Worm (Caenorhabditis elegans) whole organism, L4/young adult: ENCODE measurements around the gene F54E12.2.

Experiments used
- W03F9.2 ChIP-seq: fragments of 150-350 bp; optimal IDR thresholded peaks from 2 replicates; lab custom pipeline; 2014; ENCODE audit warnings: missing biosample characterization, missing genetic modification characterization
- dao-5 ChIP-seq: sonication (generic microtip); optimal IDR thresholded peaks from 2 replicates; lab custom pipeline; 2016; ENCODE audit warnings: missing genotype, missing genetic modification characterization, moderate library complexity, missing compliant biosample characterization
- him-1 ChIP-seq: sonication (generic microtip); optimal IDR thresholded peaks from 2 replicates; lab custom pipeline; 2016; ENCODE audit warnings: missing genotype, missing genetic modification reagents, missing genetic modification characterization, missing compliant biosample characterization

The F54E12.2 gene

DNA sequence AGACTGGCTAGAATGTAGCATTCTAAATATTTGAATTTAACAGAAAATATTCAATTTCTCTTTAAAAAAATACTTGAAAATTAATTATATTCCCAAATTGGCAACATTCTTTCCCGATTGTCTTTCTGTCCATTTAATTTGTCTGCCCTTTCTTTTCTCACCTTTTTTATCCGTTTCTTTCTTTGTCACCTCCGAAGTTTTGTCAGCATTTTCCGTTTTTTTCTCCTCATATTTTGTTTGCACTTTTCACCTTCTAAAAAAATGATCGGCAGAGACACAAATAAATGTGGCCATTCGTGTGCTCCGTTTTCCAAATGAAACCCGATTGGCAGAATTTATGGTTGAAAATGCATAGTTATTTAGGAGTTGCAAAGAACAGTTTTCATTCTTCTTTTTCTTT is 20.9 kb downstream of the F54E12.2 start:
- no peak for TF ChIP-seq him-1
- no peak for TF ChIP-seq dao-5 (tag; lab: Kevin White, UChicago)
- TF ChIP-seq W03F9.2 (tag; lab: Kevin White, UChicago) = no peak

DNA sequence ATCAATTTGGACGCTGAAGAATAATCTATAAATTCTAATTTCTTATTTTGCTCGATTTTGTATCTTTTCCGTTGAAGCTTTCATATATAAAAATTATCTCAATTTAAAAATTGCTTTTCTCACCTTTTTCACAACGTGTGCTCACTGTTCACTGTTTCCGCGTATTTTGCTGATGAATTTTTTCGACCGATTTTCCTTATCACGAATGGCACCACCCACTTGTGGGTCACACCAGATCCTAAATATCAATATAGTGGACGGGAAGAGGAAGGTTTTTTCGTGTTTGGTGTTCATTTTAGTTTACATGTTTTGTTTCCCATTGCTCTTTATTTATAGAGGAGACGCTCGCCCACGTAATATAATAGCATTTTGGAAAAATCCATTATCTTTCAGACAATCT is 21.3 kb downstream of the F54E12.2 start:
- TF ChIP-seq W03F9.2 (tag; lab: Kevin White, UChicago) (no peak), dao-5 (tag; lab: Kevin White, UChicago) (no peak), him-1 (no peak)

DNA sequence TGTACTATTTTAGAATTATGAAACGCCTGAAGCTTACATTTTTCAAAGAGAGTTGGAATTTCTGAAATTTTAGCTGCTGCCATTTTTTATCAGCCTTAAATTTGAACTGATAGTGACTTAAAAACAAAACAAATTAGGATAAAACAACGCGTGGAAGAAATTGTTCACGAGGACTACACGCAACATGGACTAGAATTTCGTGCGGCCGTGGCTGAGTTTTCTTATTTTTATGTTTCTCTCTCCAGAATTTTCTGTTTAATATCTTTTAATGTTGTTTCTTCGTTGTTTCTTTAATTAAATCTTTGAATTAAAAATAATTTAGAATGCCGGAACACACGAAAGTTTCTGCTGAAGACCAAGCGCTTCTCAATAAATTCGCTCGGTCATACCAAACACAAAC is 22.1 kb downstream of the F54E12.2 start, which contains the start of the genes B0035.3, B0035.22 and pfd-4:
TSS of gene B0035.3 (minus strand) at position 114 of the 400 bp plus-strand sequence.
TSS of gene B0035.22 (plus strand) at position 269 of the 400 bp plus-strand sequence.
TSS of gene pfd-4 (plus strand) at position 323 of the 400 bp plus-strand sequence.
- no peak for TF ChIP-seq dao-5 (tag; lab: Kevin White, UChicago)
- no peak for TF ChIP-seq him-1
- peak; percentile 81 for TF ChIP-seq W03F9.2 (tag; lab: Kevin White, UChicago)

DNA sequence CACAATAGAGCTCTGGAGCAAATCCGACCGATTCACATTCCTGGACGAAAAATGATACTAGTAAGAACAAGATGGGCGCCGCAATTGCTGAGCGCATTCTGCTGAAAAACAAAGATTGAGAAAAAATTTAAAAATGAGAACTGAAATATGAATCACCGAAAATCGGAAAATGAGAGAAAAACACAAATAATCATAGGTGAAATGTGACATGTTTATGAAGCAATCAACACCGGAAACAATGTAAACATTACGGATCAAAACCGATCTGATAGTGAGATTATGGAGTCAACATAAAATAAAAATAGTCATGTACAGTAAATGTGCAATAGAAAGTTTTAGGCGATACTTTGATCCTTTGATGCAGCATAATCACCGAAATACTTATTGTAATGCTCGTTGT is 23.1 kb downstream of the F54E12.2 start, which contains the start of gene dnj-2:
TSS of gene dnj-2 (minus strand) at position 101 of the 400 bp plus-strand sequence.
- no peak for TF ChIP-seq W03F9.2 (tag; lab: Kevin White, UChicago)
- no peak for TF ChIP-seq him-1
- no peak for TF ChIP-seq dao-5 (tag; lab: Kevin White, UChicago)

DNA sequence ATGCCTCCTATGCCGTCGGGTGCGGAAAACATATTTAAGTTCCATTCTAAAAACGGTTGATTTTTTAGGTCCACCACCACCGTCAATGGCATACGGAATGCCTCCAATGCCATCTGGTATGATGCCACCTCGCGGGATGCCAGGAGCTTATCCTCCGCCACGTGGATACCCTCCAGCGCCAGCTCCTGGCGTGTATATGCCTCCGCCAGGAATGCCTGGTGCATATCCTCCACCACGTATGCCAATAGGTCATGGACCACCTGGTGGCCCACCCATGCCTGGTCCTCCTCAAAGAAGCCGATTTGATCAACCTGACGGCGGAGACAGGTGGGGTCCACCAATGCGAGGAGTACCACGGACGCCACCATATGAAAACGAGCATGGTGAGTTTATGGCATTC is 25.5 kb downstream of the F54E12.2 start:
- TF ChIP-seq him-1 (no peak), W03F9.2 (tag; lab: Kevin White, UChicago) (no peak), dao-5 (tag; lab: Kevin White, UChicago) (no peak)

DNA sequence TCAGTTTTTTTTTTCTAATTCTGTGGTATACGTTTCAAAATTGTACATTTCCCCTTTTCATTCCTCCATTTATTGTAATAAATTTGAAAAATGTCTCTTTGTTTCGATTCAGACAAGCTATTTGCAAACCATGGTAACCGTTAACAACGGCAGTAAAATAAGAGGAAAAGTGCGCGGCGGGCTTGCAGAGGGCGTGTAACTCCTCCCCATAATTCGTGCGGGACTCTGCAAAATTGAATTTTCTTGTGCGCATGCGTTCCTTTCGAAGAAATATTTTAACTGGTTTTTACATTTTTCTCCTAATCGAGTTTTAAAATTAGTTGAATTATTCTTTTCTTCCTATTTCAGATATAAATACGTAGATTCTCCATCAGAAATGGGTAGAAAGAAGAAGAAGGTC is 26.4 kb downstream of the F54E12.2 start, which contains the start of gene znf-207:
TSS of gene znf-207 (plus strand) at position 349 of the 400 bp plus-strand sequence.
- TF ChIP-seq dao-5 (tag; lab: Kevin White, UChicago) (no peak), W03F9.2 (tag; lab: Kevin White, UChicago) (peak; percentile 49), him-1 (no peak)

DNA sequence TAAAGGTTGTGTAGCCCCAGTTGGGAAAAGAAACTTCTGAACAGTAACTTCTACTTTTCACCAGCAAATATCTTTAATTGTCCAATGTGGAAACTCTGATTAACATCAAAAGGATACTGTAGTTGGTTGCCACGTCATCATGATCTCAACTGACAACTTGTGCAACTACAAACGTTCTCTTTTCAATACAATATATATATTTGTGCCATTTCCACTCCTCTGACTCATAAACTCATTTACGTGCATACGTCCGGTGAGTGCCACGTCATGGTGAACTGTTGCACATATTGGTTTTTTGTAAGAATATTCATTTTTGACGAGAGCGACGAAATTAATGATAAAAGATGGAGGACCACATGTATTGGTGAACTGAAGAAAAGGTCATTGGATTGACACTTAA is 29.2 kb downstream of the F54E12.2 start:
- TF ChIP-seq him-1 = no peak
- TF ChIP-seq W03F9.2 (tag; lab: Kevin White, UChicago) = no peak
- TF ChIP-seq dao-5 (tag; lab: Kevin White, UChicago) = no peak

DNA sequence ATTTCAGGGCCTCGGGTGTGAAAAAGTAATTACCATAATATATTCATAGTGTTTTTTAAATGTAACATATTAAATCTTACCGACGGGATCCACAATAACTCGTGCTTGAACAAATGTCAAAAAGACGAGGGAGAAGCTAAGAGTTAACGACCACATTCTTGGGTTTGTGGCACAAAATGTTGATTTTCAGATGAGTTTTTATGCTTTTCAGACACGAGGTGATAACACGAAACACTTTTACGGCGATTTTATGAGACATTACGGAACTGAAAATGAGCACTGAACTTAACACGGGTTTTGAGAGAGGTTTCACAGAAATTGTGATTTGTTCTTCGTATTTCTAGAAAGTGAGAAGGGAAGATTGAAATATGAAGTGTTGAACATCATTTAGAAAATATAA is 30.4 kb downstream of the F54E12.2 start, which contains the start of gene B0035.13:
TSS of gene B0035.13 (minus strand) at position 173 of the 400 bp plus-strand sequence.
- TF ChIP-seq him-1 (no peak), dao-5 (tag; lab: Kevin White, UChicago) (no peak), W03F9.2 (tag; lab: Kevin White, UChicago) (no peak)

DNA sequence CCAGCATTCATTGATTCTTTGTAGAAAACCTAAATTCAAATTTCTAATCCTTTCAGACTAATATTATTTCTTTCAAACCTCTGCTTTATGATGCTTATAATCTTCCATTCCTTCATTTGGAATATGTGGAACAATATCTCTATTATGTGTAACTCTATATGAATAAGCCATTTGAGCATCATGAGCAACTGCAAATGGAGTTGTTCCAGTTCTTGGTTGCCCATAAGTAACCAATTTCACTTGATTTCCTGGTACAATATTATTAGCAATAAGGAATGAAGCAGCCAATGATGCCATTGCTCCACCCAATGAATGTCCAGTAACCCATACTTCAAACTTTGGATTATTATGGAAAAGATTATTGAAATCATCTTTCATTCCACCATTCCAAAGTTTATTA is 32.0 kb downstream of the F54E12.2 start:
- TF ChIP-seq him-1 (no peak), dao-5 (tag; lab: Kevin White, UChicago) (no peak), W03F9.2 (tag; lab: Kevin White, UChicago) (no peak)

DNA sequence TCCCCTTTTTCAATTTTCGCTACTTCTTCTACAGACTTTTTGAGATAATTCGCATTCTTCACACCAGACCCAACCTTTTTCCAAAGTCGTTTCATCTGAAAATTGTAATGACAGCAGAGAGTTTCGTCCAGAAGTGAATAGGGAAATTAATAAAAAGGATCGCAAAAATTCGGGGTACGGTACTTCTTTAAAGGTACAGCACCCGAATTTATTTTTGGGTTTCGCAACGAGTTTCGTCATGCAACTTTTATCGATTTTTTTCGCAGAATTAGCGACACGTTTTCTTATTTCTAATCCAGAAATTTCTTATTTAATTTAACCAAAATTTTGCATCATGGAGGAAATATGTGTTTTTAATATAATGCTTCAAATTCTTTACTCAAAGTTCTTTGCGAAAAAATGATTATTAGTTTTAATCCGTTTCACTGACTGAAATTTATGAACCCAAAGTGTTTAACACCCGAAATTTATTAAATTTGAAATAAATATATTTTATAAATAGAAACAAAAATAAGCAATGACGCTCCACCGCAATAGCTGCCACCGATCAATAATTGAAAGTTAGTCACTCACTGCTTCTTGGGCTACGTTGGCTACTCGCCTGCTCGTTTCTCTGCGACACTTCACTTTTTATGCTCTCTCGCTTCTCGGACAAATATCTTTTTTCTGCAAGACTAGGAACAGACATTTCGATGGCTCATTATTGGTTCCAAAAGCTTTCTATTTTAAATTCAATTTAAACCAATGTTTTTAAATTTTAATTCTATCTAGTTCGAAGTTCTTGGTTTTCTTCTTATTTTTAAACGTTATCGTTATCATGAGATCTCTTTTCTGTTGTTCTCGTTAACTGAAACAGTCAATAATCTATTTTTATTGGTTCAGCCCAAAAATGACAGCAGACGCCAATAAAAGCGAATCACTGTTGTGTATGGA is 38.6 kb downstream of the F54E12.2 start, which contains the start of the genes B0035.15 and dnj-1:
TSS of gene B0035.15 (minus strand) at position 99 of the 933 bp plus-strand sequence.
TSS of gene dnj-1 (plus strand) at position 883 of the 933 bp plus-strand sequence.
- TF ChIP-seq him-1 (no peak), W03F9.2 (tag; lab: Kevin White, UChicago) (no peak), dao-5 (tag; lab: Kevin White, UChicago) (no peak)

DNA sequence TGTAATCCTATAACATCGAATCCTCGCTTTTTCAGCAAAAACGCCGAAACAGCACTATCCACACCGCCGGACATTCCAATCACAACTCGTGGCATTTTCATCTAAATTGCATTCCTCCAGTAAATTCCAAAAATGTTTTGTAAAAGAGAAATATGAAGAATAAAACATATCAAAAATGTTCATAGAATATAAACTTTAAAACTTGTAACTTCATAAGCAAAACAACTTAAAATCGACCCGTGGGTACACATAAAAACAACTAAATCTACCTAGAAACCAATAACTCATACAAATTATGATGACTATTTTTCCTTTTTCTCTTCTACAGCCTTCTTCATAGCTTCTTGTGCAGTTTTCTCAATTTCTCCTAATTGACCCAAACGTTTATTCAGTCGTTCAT is 40.2 kb downstream of the F54E12.2 start, which contains the start of gene mttu-1:
TSS of gene mttu-1 (minus strand) at position 101 of the 400 bp plus-strand sequence.
- TF ChIP-seq him-1 = no peak
- TF ChIP-seq W03F9.2 (tag; lab: Kevin White, UChicago) = no peak
- no peak for TF ChIP-seq dao-5 (tag; lab: Kevin White, UChicago)

DNA sequence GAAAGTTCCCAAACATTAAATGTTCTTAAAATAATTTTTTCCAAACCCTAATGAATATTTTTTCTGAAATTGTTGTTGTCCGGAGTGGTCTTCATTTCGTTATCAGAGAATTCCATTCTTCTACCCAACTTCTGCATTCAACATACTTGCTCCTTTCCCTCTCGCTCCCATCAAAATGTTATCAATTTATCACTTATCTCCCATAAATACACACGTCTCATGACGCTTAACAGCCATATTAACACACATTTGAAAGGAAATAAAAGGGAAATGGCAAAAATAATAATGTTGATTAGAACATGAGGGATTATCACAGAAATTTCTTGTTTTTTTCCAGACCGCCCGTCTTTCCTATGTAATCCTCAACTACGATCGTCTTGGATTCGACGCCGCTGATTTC is 48.0 kb downstream of the F54E12.2 start:
- TF ChIP-seq him-1 = no peak
- TF ChIP-seq W03F9.2 (tag; lab: Kevin White, UChicago) = no peak
- no peak for TF ChIP-seq dao-5 (tag; lab: Kevin White, UChicago)

DNA sequence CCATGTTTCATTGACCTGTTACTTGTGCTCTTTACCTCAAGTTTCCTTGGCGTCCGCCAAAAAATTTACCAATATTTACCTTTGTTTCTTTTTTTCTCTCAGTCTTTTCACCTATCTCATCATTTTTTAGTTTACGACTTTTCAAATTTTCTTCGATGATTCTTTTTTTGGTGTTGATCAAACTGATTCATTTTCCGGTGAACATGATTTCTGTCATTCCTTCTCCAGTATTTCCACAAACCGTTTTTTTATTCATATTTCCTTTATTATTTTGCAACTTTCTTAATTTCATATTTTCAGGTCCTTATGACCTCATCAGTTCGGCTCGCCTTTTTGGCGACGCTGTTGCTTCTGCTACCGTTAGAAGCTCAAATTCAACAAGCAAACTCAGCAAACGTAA is 49.5 kb downstream of the F54E12.2 start, which contains the start of gene F54D1.6:
TSS of gene F54D1.6 (plus strand) at position 301 of the 400 bp plus-strand sequence.
- TF ChIP-seq him-1 (no peak), dao-5 (tag; lab: Kevin White, UChicago) (no peak), W03F9.2 (tag; lab: Kevin White, UChicago) (no peak)

DNA sequence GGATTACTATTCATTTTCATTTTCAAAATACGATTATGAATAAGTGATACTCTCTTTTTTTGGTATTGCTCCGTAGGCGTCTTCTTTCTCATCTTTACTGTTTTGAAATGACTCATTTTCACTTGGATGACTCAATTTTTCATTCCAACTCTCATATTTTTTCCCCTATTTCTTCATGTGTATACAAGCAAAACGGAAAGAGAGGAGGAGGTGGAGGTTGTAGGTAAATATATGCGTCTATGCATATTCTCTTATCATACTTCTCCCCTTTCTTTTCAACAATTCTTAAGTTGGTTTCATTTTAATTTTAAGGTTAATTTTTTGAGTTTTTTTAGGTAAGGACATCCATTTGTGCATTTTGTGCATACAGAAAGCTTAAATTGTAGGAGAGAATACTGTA is 50.9 kb downstream of the F54E12.2 start:
- no peak for TF ChIP-seq him-1
- TF ChIP-seq W03F9.2 (tag; lab: Kevin White, UChicago) = no peak
- no peak for TF ChIP-seq dao-5 (tag; lab: Kevin White, UChicago)
